Worm (Caenorhabditis elegans) whole organism, L1 larva: Measurements from ENCODE around the gene F37A4.1.
A peak's percentile ranks its signal among the peaks of the same experiment; 100 is the strongest.

Experiments
- C04F5.9 ChIP-seq: sonication (generic microtip); optimal IDR thresholded peaks from 2 replicates; lab custom pipeline; 2016; ENCODE audit warnings: missing genetic modification characterization, missing compliant biosample characterization
- C34B4.2 ChIP-seq: sonication (generic microtip); optimal IDR thresholded peaks from 2 replicates; lab custom pipeline; 2017; ENCODE audit warnings: mild to moderate bottlenecking, missing genetic modification characterization, missing compliant biosample characterization
- ama-1 ChIP-seq: fragments of 150-350 bp; optimal IDR thresholded peaks from 2 replicates; lab custom pipeline; 2014
- blmp-1 ChIP-seq: fragments of 150-350 bp; optimal IDR thresholded peaks from 2 replicates; lab custom pipeline; 2014; ENCODE audit warnings: missing biosample characterization, missing genetic modification characterization
- ceh-63 ChIP-seq: fragments of 200-800 bp; sonication (Bioruptor generic); optimal IDR thresholded peaks from 2 replicates; lab custom pipeline; 2018; ENCODE audit warnings: mild to moderate bottlenecking, missing genetic modification characterization, missing compliant biosample characterization
- ceh-82 ChIP-seq, 3 experiments: fragments of 150-350 bp in 1 of 3; sonication (generic microtip) in 2 of 3; optimal IDR thresholded peaks; 2 replicates each; lab custom pipeline; 2014 to 2017; ENCODE audit warnings: missing biosample characterization in 3 of 3, missing genetic modification characterization in 3 of 3
- ceh-90 ChIP-seq: sonication (generic microtip); optimal IDR thresholded peaks from 2 replicates; lab custom pipeline; 2016; ENCODE audit warnings: missing genetic modification characterization, missing compliant biosample characterization
- ces-1 ChIP-seq: fragments of 150-350 bp; optimal IDR thresholded peaks from 2 replicates; lab custom pipeline; 2014; ENCODE audit warnings: missing biosample characterization, missing genetic modification reagents, missing genetic modification characterization
- efl-1 ChIP-seq, 4 experiments: fragments of 150-350 bp; optimal IDR thresholded peaks in 3 of 4; peaks in 1 of 4; 1 replicate in 1 of 4; 2 replicates in 3 of 4; lab custom pipeline; 2014; ENCODE audit warnings: missing biosample characterization in 2 of 4, missing genetic modification characterization in 2 of 4, missing genetic modification reagents in 2 of 4
- efl-3 ChIP-seq: fragments of 200-800 bp; sonication (Bioruptor generic); optimal IDR thresholded peaks from 2 replicates; lab custom pipeline; 2018; ENCODE audit warnings: mild to moderate bottlenecking, missing genetic modification characterization, missing compliant biosample characterization
- egl-13 ChIP-seq: sonication (generic microtip); optimal IDR thresholded peaks from 2 replicates; lab custom pipeline; 2016; ENCODE audit warnings: missing genotype, missing genetic modification reagents, missing genetic modification characterization, missing compliant biosample characterization
- elt-2 ChIP-seq: sonication (generic microtip); optimal IDR thresholded peaks from 2 replicates; lab custom pipeline; 2016; ENCODE audit warnings: missing genetic modification characterization, mild to moderate bottlenecking, inconsistent platforms, missing compliant biosample characterization, missing genetic modification reagents
- elt-3 ChIP-seq, 6 experiments: fragments of 150-350 bp in 1 of 6; sonication (generic microtip); optimal IDR thresholded peaks; 2 replicates each; lab custom pipeline; 2017 to 2018; ENCODE audit warnings: missing biosample characterization in 6 of 6, missing genetic modification characterization in 6 of 6, inconsistent platforms in 1 of 6
- fkh-10 ChIP-seq: sonication (generic microtip); optimal IDR thresholded peaks from 2 replicates; lab custom pipeline; 2017; ENCODE audit warnings: missing biosample characterization, missing genetic modification reagents, missing genetic modification characterization
- fkh-8 ChIP-seq: sonication (generic microtip); optimal IDR thresholded peaks from 2 replicates; lab custom pipeline; 2016; ENCODE audit warnings: mild to moderate bottlenecking, missing genetic modification characterization, missing compliant biosample characterization
- grh-1 ChIP-seq: fragments of 200-800 bp; sonication (Bioruptor generic); IDR thresholded peaks from 2 replicates; pipeline ENCODE4 v1.3.6; 2022; ENCODE audit warnings: missing genetic modification reagents, missing genetic modification characterization, missing compliant biosample characterization
- hlh-4 ChIP-seq: sonication (generic microtip); optimal IDR thresholded peaks from 2 replicates; lab custom pipeline; 2016; ENCODE audit warnings: mild to moderate bottlenecking, missing genetic modification characterization, missing compliant biosample characterization
- irx-1 ChIP-seq: sonication (generic microtip); optimal IDR thresholded peaks from 2 replicates; lab custom pipeline; 2016; ENCODE audit warnings: missing genetic modification characterization, missing compliant biosample characterization
- jun-1 ChIP-seq: fragments of 150-350 bp; optimal IDR thresholded peaks from 2 replicates; lab custom pipeline; 2014; ENCODE audit warnings: missing biosample characterization, missing genetic modification reagents, missing genetic modification characterization
- lin-13 ChIP-seq: fragments of 150-350 bp; optimal IDR thresholded peaks from 2 replicates; lab custom pipeline; 2014; ENCODE audit warnings: missing biosample characterization, missing genetic modification reagents, missing genetic modification characterization
- lin-14 ChIP-seq: fragments of 200-800 bp; sonication (Bioruptor generic); optimal IDR thresholded peaks from 2 replicates; lab custom pipeline; 2018; ENCODE audit warnings: mild to moderate bottlenecking, missing genetic modification characterization, moderate library complexity, missing compliant biosample characterization
- lin-35 ChIP-seq, 2 experiments: fragments of 150-350 bp; optimal IDR thresholded peaks; 2 replicates each; lab custom pipeline; 2014; ENCODE audit warnings: missing biosample characterization in 2 of 2, missing genetic modification characterization in 2 of 2, missing genetic modification reagents in 2 of 2
- lsy-2 ChIP-seq, 2 experiments: fragments of 150-350 bp; optimal IDR thresholded peaks; 2 replicates each; lab custom pipeline; 2014; ENCODE audit warnings: missing biosample characterization in 2 of 2, missing genetic modification characterization in 2 of 2
- mab-9 ChIP-seq: fragments of 200-800 bp; sonication (Bioruptor generic); IDR thresholded peaks from 2 replicates; pipeline ENCODE4 v1.3.6; 2022; ENCODE audit warnings: missing genetic modification reagents, missing genetic modification characterization, missing compliant biosample characterization
- mdl-1 ChIP-seq, 2 experiments: fragments of 150-350 bp; optimal IDR thresholded peaks; 2 replicates each; lab custom pipeline; 2014 to 2017; ENCODE audit warnings: missing biosample characterization in 2 of 2, missing genetic modification characterization in 2 of 2, inconsistent platforms in 1 of 2
- mef-2 ChIP-seq: fragments of 150-350 bp; optimal IDR thresholded peaks from 2 replicates; lab custom pipeline; 2014; ENCODE audit warnings: missing biosample characterization, missing genetic modification characterization
- mep-1 ChIP-seq: fragments of 150-350 bp; optimal IDR thresholded peaks from 2 replicates; lab custom pipeline; 2014; ENCODE audit warnings: missing biosample characterization, missing genetic modification characterization
- nhr-20 ChIP-seq: sonication (generic microtip); optimal IDR thresholded peaks from 2 replicates; lab custom pipeline; 2016; ENCODE audit warnings: mild to moderate bottlenecking, missing genetic modification characterization, missing compliant biosample characterization
- nhr-237 ChIP-seq: fragments of 150-350 bp; optimal IDR thresholded peaks from 2 replicates; lab custom pipeline; 2014; ENCODE audit warnings: missing biosample characterization, missing genetic modification characterization
- nhr-47 ChIP-seq: sonication (generic microtip); optimal IDR thresholded peaks from 2 replicates; lab custom pipeline; 2016; ENCODE audit warnings: mild to moderate bottlenecking, missing genetic modification characterization, moderate library complexity, missing compliant biosample characterization
- nhr-71 ChIP-seq: sonication (generic microtip); optimal IDR thresholded peaks from 2 replicates; lab custom pipeline; 2016; ENCODE audit warnings: mild to moderate bottlenecking, missing genetic modification characterization, moderate library complexity, missing compliant biosample characterization
- nhr-76 ChIP-seq: sonication (generic microtip); optimal IDR thresholded peaks from 2 replicates; lab custom pipeline; 2017; ENCODE audit warnings: missing biosample characterization, missing genetic modification characterization
- nhr-77 ChIP-seq: fragments of 150-350 bp; optimal IDR thresholded peaks from 2 replicates; lab custom pipeline; 2014; ENCODE audit warnings: missing biosample characterization, missing genetic modification characterization
- nhr-90 ChIP-seq: sonication (generic microtip); optimal IDR thresholded peaks from 2 replicates; lab custom pipeline; 2016; ENCODE audit warnings: mild to moderate bottlenecking, missing genetic modification characterization, missing compliant biosample characterization; ENCODE audit not compliant: poor library complexity
- pqm-1 ChIP-seq: sonication (generic microtip); optimal IDR thresholded peaks from 3 replicates; lab custom pipeline; 2017; ENCODE audit warnings: missing biosample characterization, missing genetic modification characterization
- rnt-1 ChIP-seq: sonication (generic microtip); optimal IDR thresholded peaks from 2 replicates; lab custom pipeline; 2016; ENCODE audit warnings: mild to moderate bottlenecking, missing genetic modification characterization, moderate library complexity, missing compliant biosample characterization
- snpc-4 ChIP-seq: fragments of 150-350 bp; optimal IDR thresholded peaks from 2 replicates; lab custom pipeline; 2014; ENCODE audit warnings: missing biosample characterization, missing genetic modification characterization
- snu-23 ChIP-seq: sonication (generic microtip); optimal IDR thresholded peaks from 2 replicates; lab custom pipeline; 2016; ENCODE audit warnings: missing genetic modification characterization, missing compliant biosample characterization
- sptf-1 ChIP-seq: fragments of 150-350 bp; optimal IDR thresholded peaks from 2 replicates; lab custom pipeline; 2014; ENCODE audit warnings: missing biosample characterization, missing genetic modification characterization
- sup-37 ChIP-seq: fragments of 200-800 bp; sonication (Bioruptor generic); optimal IDR thresholded peaks from 2 replicates; lab custom pipeline; 2018; ENCODE audit warnings: mild to moderate bottlenecking, missing genetic modification characterization, missing compliant biosample characterization
- tlp-1 ChIP-seq: fragments of 150-350 bp; optimal IDR thresholded peaks from 2 replicates; lab custom pipeline; 2014; ENCODE audit warnings: missing biosample characterization, missing genetic modification characterization
- unc-62 ChIP-seq: fragments of 150-350 bp; optimal IDR thresholded peaks from 2 replicates; lab custom pipeline; 2014; ENCODE audit warnings: missing biosample characterization, missing genetic modification reagents, missing genetic modification characterization
- unc-86 ChIP-seq: sonication (generic microtip); optimal IDR thresholded peaks from 2 replicates; lab custom pipeline; 2016; ENCODE audit warnings: missing genetic modification characterization, missing compliant biosample characterization
- vab-15 ChIP-seq: sonication (generic microtip); optimal IDR thresholded peaks from 2 replicates; lab custom pipeline; 2017; ENCODE audit warnings: missing genotype, mild to moderate bottlenecking, missing genetic modification characterization, missing compliant biosample characterization
- xbp-1 ChIP-seq: sonication (generic microtip); optimal IDR thresholded peaks from 2 replicates; lab custom pipeline; 2016; ENCODE audit warnings: missing genetic modification characterization, missing compliant biosample characterization
- zag-1 ChIP-seq: fragments of 150-350 bp; optimal IDR thresholded peaks from 2 replicates; lab custom pipeline; 2014; ENCODE audit warnings: missing biosample characterization, missing genetic modification characterization
- zip-4 ChIP-seq: fragments of 200-800 bp; sonication (Bioruptor generic); optimal IDR thresholded peaks from 2 replicates; lab custom pipeline; 2018; ENCODE audit warnings: mild to moderate bottlenecking, missing genetic modification characterization, moderate library complexity, missing compliant biosample characterization
- ztf-11 ChIP-seq, 2 experiments: sonication (generic microtip); optimal IDR thresholded peaks; 2 replicates each; lab custom pipeline; 2016 to 2017; ENCODE audit warnings: missing genetic modification characterization in 2 of 2, missing biosample characterization in 1 of 2, missing compliant biosample characterization in 1 of 2
- ztf-4 ChIP-seq: fragments of 150-350 bp; optimal IDR thresholded peaks from 2 replicates; lab custom pipeline; 2014; ENCODE audit warnings: missing biosample characterization, missing genetic modification characterization

F37A4.1 gene

DNA sequence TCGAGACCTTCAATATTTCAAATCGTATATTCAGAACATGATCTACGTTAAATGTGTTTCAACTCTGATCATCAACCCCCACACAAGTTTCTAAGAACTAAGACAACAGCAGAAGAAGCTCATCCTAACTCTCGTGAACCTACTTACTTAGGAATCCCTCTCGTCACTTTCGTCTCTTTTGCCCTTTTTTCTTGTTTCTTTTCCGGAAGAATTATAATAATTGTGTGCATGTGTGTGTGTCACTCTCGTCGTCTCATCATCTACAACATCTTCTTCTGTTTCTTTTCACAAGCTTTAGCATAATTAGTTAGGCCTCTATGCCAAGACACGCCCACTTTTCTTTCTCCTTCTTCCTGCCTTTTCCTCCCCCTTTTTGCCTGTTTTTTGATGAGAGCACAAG is 32.7 kb upstream of the F37A4.1 start (continued):
- TF ChIP-seq pqm-1 (no peak), grh-1 (GFP tag; lab: Robert Waterston, UW) (no peak)

DNA sequence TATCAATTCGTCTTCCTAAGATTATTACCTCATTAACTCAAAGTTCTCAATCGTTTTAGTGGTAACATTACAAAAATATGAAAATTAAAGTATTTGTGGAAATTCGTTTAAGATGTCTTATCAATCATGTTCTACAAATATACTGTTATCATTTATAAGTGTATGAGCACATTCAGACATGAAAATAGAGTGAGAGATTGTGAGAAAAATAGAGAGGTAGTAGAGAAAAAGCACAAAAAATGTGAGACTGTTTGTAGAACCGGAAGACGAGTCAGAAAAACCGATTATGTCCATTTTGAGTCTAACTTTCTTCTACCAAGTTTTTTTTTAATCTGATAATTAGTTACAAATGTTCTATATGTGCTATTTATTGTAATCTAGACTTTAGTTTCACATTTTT is 29.9 kb upstream of the F37A4.1 start:
- TF ChIP-seq elt-2 (tag; lab: Kevin White, UChicago) (peak; percentile 73), lin-14 (GFP tag; lab: Kevin White, UChicago) (peak; percentile 23), lin-35 (GFP tag; optimal IDR thresholded peaks at IDR 0.05; lab: Kevin White, UChicago) (peak in 1 of 2 experiments; percentile 20), pqm-1 (peak; percentile 58), grh-1 (GFP tag; lab: Robert Waterston, UW) (no peak), nhr-90 (tag; lab: Kevin White, UChicago) (no peak), efl-1 (optimal IDR thresholded peaks at IDR 0.05; lab: Kevin White, UChicago) (no peak), efl-1 (GFP tag; optimal IDR thresholded peaks at IDR 0.05 in 1 of 2; lab: Kevin White, UChicago) (peak in 1 of 2 experiments; percentile 57)
- TF ChIP-seq, all 84 proteins: peak for 5

DNA sequence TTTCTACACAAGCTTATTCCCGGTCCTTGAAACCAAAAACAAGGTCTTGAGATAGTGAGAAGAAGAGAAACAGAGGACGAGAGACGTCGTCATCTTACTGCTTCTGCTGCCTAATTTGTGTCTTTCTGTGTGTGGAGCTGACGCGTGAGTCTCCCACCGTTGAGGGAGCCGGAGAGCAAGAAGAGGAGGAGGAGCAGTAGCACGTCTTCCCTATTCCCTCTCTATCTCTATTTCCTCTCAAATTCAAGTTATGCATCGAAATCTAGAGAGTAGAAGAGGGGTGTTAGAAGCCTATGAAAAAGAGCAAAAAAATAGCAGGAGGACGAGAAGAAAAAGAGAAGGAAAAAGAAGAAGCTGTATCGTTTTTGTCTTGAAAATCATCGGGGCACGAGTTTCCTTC is 28.0 kb upstream of the F37A4.1 start:
- TF ChIP-seq sptf-1 = no peak
- peak; percentile 60 for TF ChIP-seq nhr-47 (tag; lab: Kevin White, UChicago)
- no peak for TF ChIP-seq irx-1 (tag; lab: Kevin White, UChicago)
- peak; percentile 45 for TF ChIP-seq mep-1 (tag; lab: Kevin White, UChicago)
- TF ChIP-seq lin-14 (GFP tag; lab: Kevin White, UChicago) = peak; percentile 89
- no peak for TF ChIP-seq sup-37 (GFP tag; lab: Kevin White, UChicago)
- TF ChIP-seq unc-62 (GFP tag; lab: Kevin White, UChicago) = no peak
- peak; percentile 73 for TF ChIP-seq egl-13 (tag; lab: Kevin White, UChicago)
- no peak for TF ChIP-seq efl-3
- no peak for TF ChIP-seq vab-15
- no peak for TF ChIP-seq blmp-1 (tag; lab: Kevin White, UChicago)
- no peak for TF ChIP-seq C34B4.2 (tag; lab: Kevin White, UChicago)
- no peak for TF ChIP-seq ceh-90
- TF ChIP-seq zag-1 (tag; lab: Kevin White, UChicago) = no peak
- TF ChIP-seq snpc-4 (tag; lab: Kevin White, UChicago) = no peak
- peak; percentile 63 for TF ChIP-seq nhr-71
- no peak for TF ChIP-seq elt-3 (tag; optimal IDR thresholded peaks at IDR 0.05; lab: Kevin White, UChicago)
- no peak for TF ChIP-seq nhr-20
- no peak for TF ChIP-seq mef-2 (tag; lab: Kevin White, UChicago)
- no peak for TF ChIP-seq ztf-11 (tag; optimal IDR thresholded peaks at IDR 0.05; lab: Kevin White, UChicago)
- no peak for TF ChIP-seq ama-1 (lab: Kevin White, UChicago)
- peak; percentile 70 for TF ChIP-seq fkh-8 (tag; lab: Kevin White, UChicago)
- no peak for TF ChIP-seq C04F5.9 (tag; lab: Kevin White, UChicago)
- peak; percentile 71 for TF ChIP-seq unc-86 (tag; lab: Kevin White, UChicago)
- TF ChIP-seq nhr-76 (tag; lab: Kevin White, UChicago) = no peak
- TF ChIP-seq ceh-63 (GFP tag; lab: Kevin White, UChicago) = no peak
- peak; percentile 46 for TF ChIP-seq snu-23 (GFP tag; lab: Kevin White, UChicago)
- TF ChIP-seq efl-1 (optimal IDR thresholded peaks at IDR 0.05; lab: Kevin White, UChicago) = peak; percentile 37 to 56
- peak; percentile 5 to 26 for TF ChIP-seq efl-1 (GFP tag; optimal IDR thresholded peaks at IDR 0.05 in 1 of 2; lab: Kevin White, UChicago)
- no peak for TF ChIP-seq hlh-4 (tag; lab: Kevin White, UChicago)
- no peak for TF ChIP-seq tlp-1
- peak in 1 of 2 experiments; percentile 59 for TF ChIP-seq lsy-2 (tag; optimal IDR thresholded peaks at IDR 0.05; lab: Kevin White, UChicago)
- no peak for TF ChIP-seq mab-9
- TF ChIP-seq zip-4 = no peak
- no peak for TF ChIP-seq rnt-1 (tag; lab: Kevin White, UChicago)
- no peak for TF ChIP-seq nhr-237
- TF ChIP-seq ztf-4 (tag; lab: Kevin White, UChicago) = no peak
- TF ChIP-seq lin-13 (GFP tag; lab: Kevin White, UChicago) = no peak
- peak; percentile 5 for TF ChIP-seq jun-1
- TF ChIP-seq ces-1 (GFP tag; lab: Kevin White, UChicago) = no peak
- TF ChIP-seq fkh-10 (GFP tag; lab: Kevin White, UChicago) = peak; percentile 92
- peak in 2 of 3 experiments; percentile 34 to 71 for TF ChIP-seq ceh-82 (tag; optimal IDR thresholded peaks at IDR 0.05; lab: Kevin White, UChicago)
- no peak for TF ChIP-seq nhr-77 (tag; lab: Kevin White, UChicago)
- TF ChIP-seq mdl-1 (tag; optimal IDR thresholded peaks at IDR 0.05; lab: Kevin White, UChicago) = no peak
- TF ChIP-seq xbp-1 (tag; lab: Kevin White, UChicago) = peak; percentile 20
